Worm (Caenorhabditis elegans): Measurements from ENCODE around the gene K01A12.2.

ce11 chrX:8598491-8598890 is 14.7 kb upstream of the K01A12.2 start:
- TF ChIP-seq nhr-237 (tag; optimal IDR thresholded peaks at IDR 0.05) (no peak), blmp-1 (tag; optimal IDR thresholded peaks at IDR 0.05) (no peak), nhr-76 (tag; optimal IDR thresholded peaks at IDR 0.05) (no peak), nhr-77 (tag; optimal IDR thresholded peaks at IDR 0.05) (no peak), nhr-28 (tag; optimal IDR thresholded peaks at IDR 0.05) (no peak), C16A3.4 (tag; optimal IDR thresholded peaks at IDR 0.05) (no peak)

All from whole organism, L1 larva.